Fruit fly (Drosophila melanogaster) whole organism: ENCODE results near the gene CkIIalpha-i3.

Experiments used
- CG8478 ChIP-seq: fragments of >200 bp; optimal IDR thresholded peaks from 2 replicates; lab custom pipeline; 2018; ENCODE audit warnings: inconsistent platforms
- Dll ChIP-seq: fragments of >200 bp; optimal IDR thresholded peaks from 2 replicates; lab custom pipeline; 2017
- EcR ChIP-seq, 2 experiments: fragments of >200 bp; optimal IDR thresholded peaks; 2 replicates each; lab custom pipeline; 2017; ENCODE audit warnings: missing biosample characterization in 2 of 2, missing genetic modification characterization in 2 of 2, missing genetic modification reagents in 2 of 2
- pan ChIP-seq: fragments of >200 bp; optimal IDR thresholded peaks from 2 replicates; lab custom pipeline; 2017
- psq ChIP-seq: fragments of >200 bp; optimal IDR thresholded peaks from 2 replicates; lab custom pipeline; 2017
- usp ChIP-seq: fragments of >200 bp; optimal IDR thresholded peaks from 2 replicates; lab custom pipeline; 2017; ENCODE audit warnings: missing biosample characterization, missing genetic modification characterization, mixed read lengths

Gene CkIIalpha-i3

dm6 chr3L:680258-680657 is 30.1 kb downstream of the CkIIalpha-i3 start, which contains the start of gene CG17129:
Gene CG17129 (minus strand): TSS chr3L:680326.
- TF ChIP-seq CG8478 (lab: Kevin White, UChicago) (no peak), EcR (GFP tag; optimal IDR thresholded peaks at IDR 0.05; lab: Kevin White, UChicago) (no peak), Dll (lab: Kevin White, UChicago) (no peak), pan (lab: Kevin White, UChicago) (no peak), psq (lab: Kevin White, UChicago) (no peak), usp (GFP tag; lab: Kevin White, UChicago) (no peak)

- TF ChIP-seq Dll (lab: Kevin White, UChicago) (no peak), pan (lab: Kevin White, UChicago) (no peak), EcR (GFP tag; optimal IDR thresholded peaks at IDR 0.05; lab: Kevin White, UChicago) (no peak), usp (GFP tag; lab: Kevin White, UChicago) (no peak)
These were observed 34.6 kb downstream of the CkIIalpha-i3 start for dm6 chr3L:675856-676255.

dm6 chr3L:673324-673723 is 37.1 kb downstream of the CkIIalpha-i3 start:
- TF ChIP-seq psq (lab: Kevin White, UChicago) (no peak), Dll (lab: Kevin White, UChicago) (no peak), pan (lab: Kevin White, UChicago) (no peak), EcR (GFP tag; optimal IDR thresholded peaks at IDR 0.05; lab: Kevin White, UChicago) (no peak), usp (GFP tag; lab: Kevin White, UChicago) (no peak), CG8478 (lab: Kevin White, UChicago) (no peak)

dm6 chr3L:666544-666943 is 43.9 kb downstream of the CkIIalpha-i3 start:
- no peak for TF ChIP-seq CG8478 (lab: Kevin White, UChicago)
- TF ChIP-seq psq (lab: Kevin White, UChicago): no peak
- no peak for TF ChIP-seq pan (lab: Kevin White, UChicago)
- no peak for TF ChIP-seq usp (GFP tag; lab: Kevin White, UChicago)
- no peak for TF ChIP-seq EcR (GFP tag; optimal IDR thresholded peaks at IDR 0.05; lab: Kevin White, UChicago)
- TF ChIP-seq Dll (lab: Kevin White, UChicago): no peak

- no peak for TF ChIP-seq CG8478 (lab: Kevin White, UChicago)
- TF ChIP-seq psq (lab: Kevin White, UChicago): no peak
- TF ChIP-seq Dll (lab: Kevin White, UChicago): no peak
- TF ChIP-seq pan (lab: Kevin White, UChicago): no peak
- no peak for TF ChIP-seq EcR (GFP tag; optimal IDR thresholded peaks at IDR 0.05; lab: Kevin White, UChicago)
- no peak for TF ChIP-seq usp (GFP tag; lab: Kevin White, UChicago)
These were observed 46.5 kb downstream of the CkIIalpha-i3 start for dm6 chr3L:663880-664279.

dm6 chr3L:660314-661075 is 49.9 kb downstream of the CkIIalpha-i3 start:
- no peak for TF ChIP-seq Dll (lab: Kevin White, UChicago)
- TF ChIP-seq CG8478 (lab: Kevin White, UChicago): no peak
- TF ChIP-seq usp (GFP tag; lab: Kevin White, UChicago): no peak
- no peak for TF ChIP-seq pan (lab: Kevin White, UChicago)
- no peak for TF ChIP-seq psq (lab: Kevin White, UChicago)
- no peak for TF ChIP-seq EcR (GFP tag; optimal IDR thresholded peaks at IDR 0.05; lab: Kevin White, UChicago)
